Worm (Caenorhabditis elegans): ENCODE measurements around the gene gbf-1.

DNA sequence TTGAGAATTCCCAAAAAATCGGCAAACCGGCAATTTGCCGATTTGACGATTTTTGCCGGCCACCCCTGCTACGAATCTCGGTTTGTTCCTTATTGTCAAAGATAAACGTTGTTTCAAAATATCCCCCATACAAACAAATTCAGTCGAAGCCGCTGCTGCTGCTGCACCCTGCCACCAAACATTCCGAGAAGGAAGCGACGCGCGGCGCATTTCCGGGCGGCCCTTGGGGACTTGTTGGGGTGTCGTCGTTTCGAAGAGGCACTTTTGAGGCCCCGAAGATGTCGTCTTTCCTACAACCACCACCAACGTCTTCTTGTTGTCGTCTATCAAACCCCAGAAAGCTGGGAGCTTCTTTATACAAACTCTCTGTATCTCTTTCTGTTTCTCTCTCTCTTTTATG is 20.9 kb upstream of the gbf-1 start:
- TF ChIP-seq skn-1 (tag; optimal IDR thresholded peaks at IDR 0.05) (no peak), tbx-2 (tag; optimal IDR thresholded peaks at IDR 0.05) (no peak), nhr-76 (tag; optimal IDR thresholded peaks at IDR 0.05) (no peak), unc-39 (tag; optimal IDR thresholded peaks at IDR 0.05) (no peak), fos-1 (tag; optimal IDR thresholded peaks at IDR 0.05) (no peak), ama-1 (optimal IDR thresholded peaks at IDR 0.05) (no peak), ceh-82 (tag; optimal IDR thresholded peaks at IDR 0.05) (no peak), nhr-28 (tag; optimal IDR thresholded peaks at IDR 0.05) (no peak), sea-2 (GFP tag; optimal IDR thresholded peaks at IDR 0.05) (no peak), mml-1 (tag; optimal IDR thresholded peaks at IDR 0.05) (no peak), nhr-25 (tag; optimal IDR thresholded peaks at IDR 0.05) (no peak), mdl-1 (tag; optimal IDR thresholded peaks at IDR 0.05) (no peak), ztf-11 (tag; optimal IDR thresholded peaks at IDR 0.05) (no peak), nfya-1 (tag; optimal IDR thresholded peaks at IDR 0.05; ENCODE audit: insufficient read depth) (no peak)
